Fruit fly (Drosophila melanogaster): ENCODE results near the gene CG6712.
A peak's percentile ranks its signal among the peaks of the same experiment; 100 is the strongest.

CG6712 gene

dm6 chr2L:12079827-12080381, 16.4 kb downstream of the CG6712 start (continued):
- TF ChIP-seq NC2α (GFP tag; optimal IDR thresholded peaks at IDR 0.05) = no peak
- no peak for TF ChIP-seq pan (optimal IDR thresholded peaks at IDR 0.05)
- no peak for TF ChIP-seq pan (GFP tag; optimal IDR thresholded peaks at IDR 0.05 in 1 of 2, IDR thresholded peaks at IDR 0.05 in 1 of 2)
- no peak for TF ChIP-seq CG3847 (GFP tag; IDR thresholded peaks at IDR 0.05)
- TF ChIP-seq Chrac-16 (GFP tag; optimal IDR thresholded peaks at IDR 0.05) = no peak
- TF ChIP-seq zen (tag; optimal IDR thresholded peaks at IDR 0.05) = peak; percentile 96
- no peak for TF ChIP-seq psq (GFP tag; optimal IDR thresholded peaks at IDR 0.05)
- peak in 1 of 2 experiments; percentile 70 for TF ChIP-seq tll (GFP tag; optimal IDR thresholded peaks at IDR 0.05)
- no peak for TF ChIP-seq CG31441 (GFP tag; IDR thresholded peaks at IDR 0.05)
- TF ChIP-seq sens-2 (GFP tag; IDR thresholded peaks at IDR 0.05) = no peak
- TF ChIP-seq Aef1 (GFP tag; IDR thresholded peaks at IDR 0.05) = no peak
- TF ChIP-seq amos (GFP tag; IDR thresholded peaks at IDR 0.05; ENCODE audit: partially characterized antibody) = no peak
- TF ChIP-seq cad (GFP tag; optimal IDR thresholded peaks at IDR 0.05) = peak; percentile 54
- no peak for TF ChIP-seq Doc3 (GFP tag; IDR thresholded peaks at IDR 0.05; ENCODE audit: partially characterized antibody)
- no peak for TF ChIP-seq knrl (GFP tag; IDR thresholded peaks at IDR 0.05; ENCODE audit: partially characterized antibody)
- no peak for TF ChIP-seq gcm (GFP tag; optimal IDR thresholded peaks at IDR 0.05)
- TF ChIP-seq CG17361 (GFP tag; IDR thresholded peaks at IDR 0.05) = no peak
- no peak for TF ChIP-seq CG30020 (tag; optimal IDR thresholded peaks at IDR 0.05)
- no peak for TF ChIP-seq CG8388 (GFP tag; optimal IDR thresholded peaks at IDR 0.05)
- TF ChIP-seq prd (optimal IDR thresholded peaks at IDR 0.05) = no peak
- TF ChIP-seq prd (GFP tag; IDR thresholded peaks at IDR 0.05) = peak; percentile 85
- 0 out of 2 replicates have a peak, but pooled peaks have one; percentile 19 for TF ChIP-seq CG32772 (GFP tag; IDR thresholded peaks at IDR 0.05)
- no peak for TF ChIP-seq H15 (GFP tag; IDR thresholded peaks at IDR 0.05)
- TF ChIP-seq fd102C (GFP tag; optimal IDR thresholded peaks at IDR 0.05) = no peak
- no peak for TF ChIP-seq so (GFP tag; IDR thresholded peaks at IDR 0.05)
- peak; percentile 49 for TF ChIP-seq twi (tag; optimal IDR thresholded peaks at IDR 0.05)
- TF ChIP-seq Fer1 (GFP tag; optimal IDR thresholded peaks at IDR 0.05) = no peak
- no peak for TF ChIP-seq tio (GFP tag; optimal IDR thresholded peaks at IDR 0.05)
- TF ChIP-seq Dp (GFP tag; optimal IDR thresholded peaks at IDR 0.05) = no peak
- TF ChIP-seq chinmo (GFP tag; IDR thresholded peaks at IDR 0.05; ENCODE audit: partially characterized antibody) = no peak
- no peak for TF ChIP-seq CG8281 (tag; optimal IDR thresholded peaks at IDR 0.05)
- no peak for TF ChIP-seq CG15601 (tag; optimal IDR thresholded peaks at IDR 0.05)
- peak; percentile 53 for TF ChIP-seq Nf-YC (tag; optimal IDR thresholded peaks at IDR 0.05)

DNA sequence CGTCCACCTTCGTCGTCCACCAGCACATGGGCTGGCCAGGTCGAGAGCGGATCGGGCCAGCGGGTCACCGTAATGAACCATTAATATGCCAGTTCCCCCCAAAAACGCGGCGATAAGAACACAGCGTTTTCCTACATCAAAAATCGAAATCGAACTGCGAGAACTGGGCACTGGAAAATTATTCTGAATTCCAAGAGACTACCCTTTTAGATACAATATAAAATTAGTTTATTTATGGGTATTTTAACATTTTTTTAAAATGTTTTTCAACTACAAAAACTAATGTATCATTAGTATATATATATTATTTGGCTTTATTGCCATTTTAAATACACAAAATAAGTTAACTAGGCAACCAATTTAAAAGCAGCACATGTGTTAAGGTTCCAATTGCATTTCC, 17.6 kb downstream of the CG6712 start:
- TF ChIP-seq Hand (GFP tag; optimal IDR thresholded peaks at IDR 0.05) = no peak
- TF ChIP-seq schlank (tag; optimal IDR thresholded peaks at IDR 0.05) = no peak
- peak; percentile 93 for TF ChIP-seq Ets65A (GFP tag)
- no peak for TF ChIP-seq CG30020 (tag; optimal IDR thresholded peaks at IDR 0.05)
- TF ChIP-seq Ptx1 (GFP tag; IDR thresholded peaks at IDR 0.05) = peak; percentile 45
- TF ChIP-seq CG12391 (tag; optimal IDR thresholded peaks at IDR 0.05) = no peak
- TF ChIP-seq CG2712 (tag; optimal IDR thresholded peaks at IDR 0.05) = peak; percentile 4
- TF ChIP-seq sens (GFP tag) = peak; percentile 56
- TF ChIP-seq gcm2 (GFP tag; optimal IDR thresholded peaks at IDR 0.05) = no peak
- TF ChIP-seq CG14014 (GFP tag; IDR thresholded peaks at IDR 0.05) = no peak
- TF ChIP-seq CG18262 (tag; optimal IDR thresholded peaks at IDR 0.05) = peak; percentile 33
- TF ChIP-seq CG34376 (GFP tag; optimal IDR thresholded peaks at IDR 0.05) = no peak
- peak; percentile 25; the same call in 1 of the 2 replicates for TF ChIP-seq lmd (GFP tag; IDR thresholded peaks at IDR 0.05)

Data from whole organism, embryonic.